Worm (Caenorhabditis elegans) whole organism, L3 larva: ENCODE results near the gene T06D4.1.

Experiments used
- R02D3.7 ChIP-seq: fragments of 150-350 bp; optimal IDR thresholded peaks from 2 replicates; lab custom pipeline; 2014; ENCODE audit warnings: missing biosample characterization, missing genetic modification characterization
- ZK546.5 ChIP-seq: sonication (generic microtip); optimal IDR thresholded peaks from 2 replicates; lab custom pipeline; 2017; ENCODE audit warnings: missing biosample characterization, missing genetic modification characterization
- ceh-82 ChIP-seq: fragments of 150-350 bp; optimal IDR thresholded peaks from 2 replicates; lab custom pipeline; 2014; ENCODE audit warnings: missing biosample characterization, missing genetic modification characterization
- daf-12 ChIP-seq: fragments of 150-350 bp; optimal IDR thresholded peaks from 2 replicates; lab custom pipeline; 2014; ENCODE audit warnings: missing biosample characterization, missing genetic modification reagents, missing genetic modification characterization
- lin-15B ChIP-seq: fragments of 150-350 bp; optimal IDR thresholded peaks from 2 replicates; lab custom pipeline; 2014; ENCODE audit warnings: missing biosample characterization, missing genetic modification characterization
- lsy-12 ChIP-seq: sonication (generic microtip); optimal IDR thresholded peaks from 2 replicates; lab custom pipeline; 2016; ENCODE audit warnings: mild to moderate bottlenecking, missing genetic modification characterization, missing compliant biosample characterization
- mml-1 ChIP-seq: fragments of 150-350 bp; sonication (generic microtip); optimal IDR thresholded peaks from 3 replicates; lab custom pipeline; 2014; ENCODE audit warnings: missing biosample characterization, missing genetic modification characterization
- nhr-12 ChIP-seq: fragments of 150-350 bp; optimal IDR thresholded peaks from 2 replicates; lab custom pipeline; 2014; ENCODE audit warnings: missing biosample characterization, missing genetic modification characterization
- nhr-23 ChIP-seq: fragments of 150-350 bp; optimal IDR thresholded peaks from 2 replicates; lab custom pipeline; 2014; ENCODE audit warnings: missing biosample characterization, missing genetic modification reagents, missing genetic modification characterization
- nhr-25 ChIP-seq: sonication (generic microtip); optimal IDR thresholded peaks from 2 replicates; lab custom pipeline; 2017; ENCODE audit warnings: missing biosample characterization, missing genetic modification characterization
- nhr-43 ChIP-seq: sonication (generic microtip); optimal IDR thresholded peaks from 2 replicates; lab custom pipeline; 2016; ENCODE audit warnings: mild to moderate bottlenecking, missing genetic modification characterization, missing compliant biosample characterization; ENCODE audit not compliant: poor library complexity, severe bottlenecking
- snpc-4 ChIP-seq: fragments of 150-350 bp; optimal IDR thresholded peaks from 2 replicates; lab custom pipeline; 2014; ENCODE audit warnings: missing biosample characterization, missing genetic modification characterization
- tbx-2 ChIP-seq: sonication (generic microtip); optimal IDR thresholded peaks from 2 replicates; lab custom pipeline; 2016; ENCODE audit warnings: mild to moderate bottlenecking, missing genetic modification characterization, missing compliant biosample characterization
- ztf-11 ChIP-seq: fragments of 150-350 bp; optimal IDR thresholded peaks from 2 replicates; lab custom pipeline; 2014; ENCODE audit warnings: missing biosample characterization, missing genetic modification characterization
- ztf-4 ChIP-seq: fragments of 150-350 bp; optimal IDR thresholded peaks from 2 replicates; lab custom pipeline; 2014; ENCODE audit warnings: missing biosample characterization, missing genetic modification characterization

T06D4.1 gene

DNA sequence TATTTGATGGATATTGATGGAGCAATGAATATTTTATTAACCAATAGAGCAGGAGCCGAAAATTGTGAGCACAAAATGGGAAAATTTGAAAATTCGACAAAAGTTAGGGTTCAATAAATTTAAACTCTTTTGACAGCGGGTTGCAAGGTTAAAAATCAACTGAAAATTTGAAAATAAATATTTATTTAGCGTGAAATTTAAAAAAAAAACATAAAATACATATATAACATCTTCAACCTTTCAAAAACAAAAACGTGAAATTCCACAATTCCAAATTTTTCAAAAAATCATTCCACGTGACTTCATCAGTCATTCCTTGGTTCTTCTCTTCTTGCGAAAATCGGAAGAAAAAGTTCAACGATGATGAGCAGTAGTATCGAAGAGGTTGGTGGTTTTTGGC lies 47.8 kb downstream of the T06D4.1 start, which contains the start of gene C16C8.18:
TSS of gene C16C8.18 (plus strand) at position 301 of the 400 bp plus-strand sequence.
- TF ChIP-seq lsy-12: no peak
- TF ChIP-seq tbx-2: no peak
- no peak for TF ChIP-seq ztf-4 (tag; lab: Kevin White, UChicago)
- no peak for TF ChIP-seq nhr-25 (tag; lab: Kevin White, UChicago)
- TF ChIP-seq nhr-43 (tag; lab: Kevin White, UChicago): no peak
- TF ChIP-seq snpc-4 (tag; lab: Kevin White, UChicago): no peak
- no peak for TF ChIP-seq daf-12 (tag; lab: Kevin White, UChicago)
- TF ChIP-seq nhr-23: no peak
- no peak for TF ChIP-seq lin-15B (tag; lab: Kevin White, UChicago)
- no peak for TF ChIP-seq R02D3.7 (tag; lab: Kevin White, UChicago)
- no peak for TF ChIP-seq ceh-82 (tag; lab: Kevin White, UChicago)
- no peak for TF ChIP-seq ZK546.5 (tag; lab: Kevin White, UChicago)
- no peak for TF ChIP-seq mml-1 (tag; lab: Kevin White, UChicago)
- no peak for TF ChIP-seq nhr-12 (tag; lab: Kevin White, UChicago)
- TF ChIP-seq ztf-11 (tag; lab: Kevin White, UChicago): no peak
